Worm (Caenorhabditis elegans): ENCODE results near the gene M03C11.9.

DNA sequence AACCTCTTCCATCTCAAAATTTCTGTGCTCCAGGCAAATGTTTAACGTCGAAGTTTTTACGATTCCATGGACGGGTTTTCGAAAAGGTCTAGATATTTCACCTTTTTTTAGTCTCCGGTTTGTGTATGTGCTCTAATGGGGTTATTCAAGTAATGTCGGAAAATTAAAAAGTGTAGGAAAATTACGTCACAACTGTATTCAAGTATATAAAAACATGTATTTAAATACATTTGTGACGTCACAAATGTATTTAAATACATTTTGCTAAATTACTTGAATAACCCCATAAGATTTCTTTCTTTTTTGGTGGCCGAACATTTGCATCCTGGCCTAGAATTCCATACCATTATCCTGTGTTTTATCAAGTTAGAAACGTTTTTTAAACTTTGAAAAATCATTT lies 30.1 kb downstream of the M03C11.9 start:
- TF ChIP-seq daf-12 (tag; optimal IDR thresholded peaks at IDR 0.05) (no peak), dve-1 (tag; optimal IDR thresholded peaks at IDR 0.05; ENCODE audit: insufficient read depth) (no peak), ztf-7 (tag; optimal IDR thresholded peaks at IDR 0.05) (no peak), lin-38 (GFP tag; IDR thresholded peaks at IDR 0.05) (no peak)
